Fruit fly (Drosophila melanogaster): ENCODE measurements around the gene BoYb.

Gene BoYb

DNA sequence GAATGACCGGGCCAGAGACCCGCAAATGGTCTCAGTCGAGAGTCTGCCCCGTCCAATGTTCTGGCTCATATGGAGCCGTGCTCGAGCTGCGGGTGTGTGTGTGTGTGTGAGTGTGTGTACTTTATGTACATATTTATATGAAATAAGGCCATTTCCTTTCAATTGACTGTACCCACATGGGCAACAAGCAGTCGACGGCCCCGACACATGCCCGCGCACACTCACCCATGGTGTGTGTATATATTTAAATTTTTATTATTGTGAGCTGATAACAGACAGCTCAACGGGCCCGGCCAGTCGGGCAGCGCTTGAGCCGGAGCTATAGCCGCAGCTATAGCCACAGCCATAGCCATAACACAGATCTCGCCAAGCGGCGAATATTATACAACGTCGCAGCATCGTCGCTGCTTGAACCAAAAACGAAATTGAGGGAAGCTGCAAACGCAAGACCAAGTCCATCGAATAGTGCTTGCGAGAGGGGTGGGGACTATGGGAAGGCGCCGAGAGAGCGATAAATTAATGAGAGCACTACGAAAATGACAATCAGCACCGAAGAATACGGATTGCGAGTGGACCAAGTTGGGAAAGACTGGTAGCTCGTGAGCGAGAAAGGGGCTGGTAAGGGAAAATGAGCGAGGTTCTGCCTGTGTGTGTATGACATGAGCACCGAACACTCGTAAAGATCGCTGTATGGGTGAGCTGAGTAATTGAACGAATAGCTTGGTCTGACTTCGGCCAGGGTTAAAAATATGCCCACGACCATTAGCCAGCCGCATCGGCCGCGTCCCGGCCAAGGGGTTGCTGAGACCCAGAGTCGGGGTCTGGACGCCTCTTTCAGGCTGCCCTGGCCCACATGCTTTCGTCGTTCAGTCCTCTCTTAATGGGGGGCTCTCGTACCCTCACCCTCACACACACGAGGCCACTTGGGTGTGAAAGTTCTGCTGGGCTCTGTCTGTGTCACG, 46.6 kb downstream of the BoYb start (continued):
- TF ChIP-seq CG31441 (GFP tag; IDR thresholded peaks at IDR 0.05) (no peak), CG15696 (tag; optimal IDR thresholded peaks at IDR 0.05) (peak; percentile 25), mirr (GFP tag; optimal IDR thresholded peaks at IDR 0.05) (no peak), ash1 (GFP tag; optimal IDR thresholded peaks at IDR 0.05) (peak; percentile 5), CG8478 (optimal IDR thresholded peaks at IDR 0.05) (no peak), nmo (GFP tag; optimal IDR thresholded peaks at IDR 0.05) (no peak), CG8924 (tag; optimal IDR thresholded peaks at IDR 0.05) (peak; percentile 39), ranshi (GFP tag; IDR thresholded peaks at IDR 0.05) (no peak), lab (GFP tag; optimal IDR thresholded peaks at IDR 0.05) (peak; percentile 25), gsb-n (tag; optimal IDR thresholded peaks at IDR 0.05) (peak; percentile 2), btn (GFP tag; optimal IDR thresholded peaks at IDR 0.05) (no peak), CG5245 (GFP tag; optimal IDR thresholded peaks at IDR 0.05) (no peak)

DNA sequence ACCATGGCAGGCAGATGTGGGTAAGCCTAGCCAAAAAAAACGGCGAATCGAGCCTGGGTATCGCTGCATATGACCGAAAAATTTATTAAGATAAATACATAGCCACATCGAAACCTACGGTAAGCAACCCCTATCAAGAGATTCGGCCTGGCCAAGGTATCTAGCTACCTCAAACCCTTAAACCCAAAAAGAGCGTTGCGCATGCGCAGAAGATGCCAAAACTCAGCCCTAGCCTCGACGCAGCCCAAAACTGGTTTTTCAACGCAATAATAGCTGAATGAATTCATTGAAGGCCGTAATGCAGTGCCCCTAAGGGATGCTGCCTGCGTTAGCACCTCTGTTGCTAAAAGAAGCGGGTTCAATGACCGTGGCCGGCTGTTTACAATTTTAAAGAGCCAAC, 51.0 kb downstream of the BoYb start:
- TF ChIP-seq CG15479 (GFP tag; optimal IDR thresholded peaks at IDR 0.05) (peak; percentile 85), CG6683 (GFP tag; optimal IDR thresholded peaks at IDR 0.05) (no peak), sens (GFP tag) (peak; percentile 52), sqz (GFP tag; optimal IDR thresholded peaks at IDR 0.05) (peak; percentile 1), CkIIα-i1 (GFP tag; IDR thresholded peaks at IDR 0.05) (no peak), nerfin-1 (tag; optimal IDR thresholded peaks at IDR 0.05) (peak; percentile 75), CG4360 (GFP tag; IDR thresholded peaks at IDR 0.05) (peak; percentile 45; the same call in 1 of the 2 replicates), CG10274 (GFP tag; optimal IDR thresholded peaks at IDR 0.05) (no peak), Hr3 (GFP tag; optimal IDR thresholded peaks at IDR 0.05) (no peak), pros (GFP tag; optimal IDR thresholded peaks at IDR 0.05) (peak; percentile 93), CG2199 (GFP tag; IDR thresholded peaks at IDR 0.05) (peak; percentile 79; the same call in 2 of the 3 replicates)

Data from whole organism, embryonic.